Fruit fly (Drosophila melanogaster): Measurements from ENCODE around the gene Tango9.
A peak's percentile ranks its signal among the peaks of the same experiment; 100 is the strongest.

Tango9 gene

DNA sequence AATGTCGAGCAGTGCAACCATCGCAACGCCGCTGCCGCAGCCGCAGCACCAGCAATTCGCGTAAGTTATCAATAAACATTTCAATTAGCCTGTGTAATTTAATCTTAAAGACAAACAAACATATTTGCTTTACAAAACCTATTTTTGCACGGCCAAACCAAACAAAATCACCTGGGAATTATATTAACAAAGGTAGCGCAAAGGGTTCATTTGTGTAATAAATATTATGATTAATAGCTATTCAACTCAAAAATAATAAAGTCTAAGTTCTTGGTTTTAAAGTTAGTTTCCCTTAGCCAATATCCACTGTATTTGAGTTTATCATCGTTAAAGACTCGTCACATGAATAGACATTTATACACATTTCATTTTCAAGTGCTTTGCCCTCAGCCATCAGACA lies 5.5 kb downstream of the Tango9 start:
- no peak for TF ChIP-seq bab1 (GFP tag; optimal IDR thresholded peaks at IDR 0.05)
- no peak for TF ChIP-seq pad (GFP tag; optimal IDR thresholded peaks at IDR 0.05)
- TF ChIP-seq kay (GFP tag; ENCODE audit: borderline replicate concordance): no peak
- peak; percentile 17 for TF ChIP-seq CG14711 (tag; optimal IDR thresholded peaks at IDR 0.05)
- peak; percentile 48 for TF ChIP-seq CG7101 (tag; optimal IDR thresholded peaks at IDR 0.05)
- peak; percentile 3 for TF ChIP-seq CG5204 (GFP tag; optimal IDR thresholded peaks at IDR 0.05)
- no peak for TF ChIP-seq Clk (GFP tag; optimal IDR thresholded peaks at IDR 0.05)
- no peak for TF ChIP-seq ovo (GFP tag; optimal IDR thresholded peaks at IDR 0.05)
- no peak for TF ChIP-seq Crg-1 (GFP tag; optimal IDR thresholded peaks at IDR 0.05)
- TF ChIP-seq tj (GFP tag; optimal IDR thresholded peaks at IDR 0.05): no peak
- TF ChIP-seq Hr96 (GFP tag; optimal IDR thresholded peaks at IDR 0.05): peak; percentile 25
- TF ChIP-seq CG11617 (GFP tag; optimal IDR thresholded peaks at IDR 0.05): peak; percentile 29
- TF ChIP-seq CG12768 (GFP tag; optimal IDR thresholded peaks at IDR 0.05): peak; percentile 8
- peak; percentile 38 for TF ChIP-seq cic (GFP tag; optimal IDR thresholded peaks at IDR 0.05)
- TF ChIP-seq cnc (optimal IDR thresholded peaks at IDR 0.05): no peak
- TF ChIP-seq CG1620 (GFP tag; optimal IDR thresholded peaks at IDR 0.05): no peak
- TF ChIP-seq CG33017 (tag; optimal IDR thresholded peaks at IDR 0.05): peak; percentile 46
- TF ChIP-seq toe (GFP tag; optimal IDR thresholded peaks at IDR 0.05): peak; percentile 6
- peak; percentile 15 for TF ChIP-seq CG7045 (GFP tag; optimal IDR thresholded peaks at IDR 0.05)
- no peak for TF ChIP-seq Mnt (GFP tag; optimal IDR thresholded peaks at IDR 0.05)

DNA sequence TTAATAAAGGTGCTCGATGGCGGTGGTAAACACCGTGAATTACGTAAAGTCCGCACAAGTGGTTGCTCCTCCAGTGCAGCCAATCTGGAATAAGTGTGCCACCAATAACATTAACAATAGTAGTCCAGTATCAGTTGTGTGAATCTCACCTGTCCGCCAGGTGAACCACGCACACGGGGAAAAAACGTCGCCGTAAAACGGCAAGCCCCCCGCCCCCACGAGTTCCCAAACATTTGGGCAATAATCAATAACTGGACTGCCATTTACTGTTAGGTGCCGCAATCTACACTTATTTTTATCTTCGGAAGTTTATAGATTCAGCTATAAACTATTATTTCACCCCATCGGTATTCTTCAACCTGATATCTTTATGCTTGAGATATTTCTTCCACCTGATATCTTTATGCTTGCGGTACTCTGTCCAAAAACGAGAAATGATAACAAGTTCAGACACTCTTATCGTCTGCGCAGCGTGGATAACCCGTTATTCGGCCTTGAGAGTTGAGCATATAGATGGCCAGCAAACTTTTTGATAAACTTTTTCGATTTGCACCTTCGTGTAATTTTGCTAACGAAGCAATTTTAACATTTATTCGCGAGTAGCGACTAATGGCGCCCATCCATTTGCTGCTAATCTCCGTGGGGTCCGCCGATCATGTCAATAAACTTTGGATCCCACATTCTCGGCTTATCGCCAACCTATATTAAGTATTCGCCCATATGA lies 6.5 kb downstream of the Tango9 start:
- TF ChIP-seq CG11617 (GFP tag; optimal IDR thresholded peaks at IDR 0.05): no peak
- TF ChIP-seq kay (GFP tag; ENCODE audit: borderline replicate concordance): no peak
- no peak for TF ChIP-seq CG7101 (tag; optimal IDR thresholded peaks at IDR 0.05)
- no peak for TF ChIP-seq CG33017 (tag; optimal IDR thresholded peaks at IDR 0.05)
- no peak for TF ChIP-seq Hr96 (GFP tag; optimal IDR thresholded peaks at IDR 0.05)
- no peak for TF ChIP-seq pad (GFP tag; optimal IDR thresholded peaks at IDR 0.05)
- TF ChIP-seq CG12768 (GFP tag; optimal IDR thresholded peaks at IDR 0.05): peak; percentile 28
- TF ChIP-seq tj (GFP tag; optimal IDR thresholded peaks at IDR 0.05): peak; percentile 69
- TF ChIP-seq cic (GFP tag; optimal IDR thresholded peaks at IDR 0.05): peak; percentile 52
- TF ChIP-seq ovo (GFP tag; optimal IDR thresholded peaks at IDR 0.05): peak; percentile 83
- no peak for TF ChIP-seq CG1620 (GFP tag; optimal IDR thresholded peaks at IDR 0.05)
- no peak for TF ChIP-seq Crg-1 (GFP tag; optimal IDR thresholded peaks at IDR 0.05)
- no peak for TF ChIP-seq Clk (GFP tag; optimal IDR thresholded peaks at IDR 0.05)
- peak; percentile 8 for TF ChIP-seq Mnt (GFP tag; optimal IDR thresholded peaks at IDR 0.05)
- TF ChIP-seq bab1 (GFP tag; optimal IDR thresholded peaks at IDR 0.05): no peak

DNA sequence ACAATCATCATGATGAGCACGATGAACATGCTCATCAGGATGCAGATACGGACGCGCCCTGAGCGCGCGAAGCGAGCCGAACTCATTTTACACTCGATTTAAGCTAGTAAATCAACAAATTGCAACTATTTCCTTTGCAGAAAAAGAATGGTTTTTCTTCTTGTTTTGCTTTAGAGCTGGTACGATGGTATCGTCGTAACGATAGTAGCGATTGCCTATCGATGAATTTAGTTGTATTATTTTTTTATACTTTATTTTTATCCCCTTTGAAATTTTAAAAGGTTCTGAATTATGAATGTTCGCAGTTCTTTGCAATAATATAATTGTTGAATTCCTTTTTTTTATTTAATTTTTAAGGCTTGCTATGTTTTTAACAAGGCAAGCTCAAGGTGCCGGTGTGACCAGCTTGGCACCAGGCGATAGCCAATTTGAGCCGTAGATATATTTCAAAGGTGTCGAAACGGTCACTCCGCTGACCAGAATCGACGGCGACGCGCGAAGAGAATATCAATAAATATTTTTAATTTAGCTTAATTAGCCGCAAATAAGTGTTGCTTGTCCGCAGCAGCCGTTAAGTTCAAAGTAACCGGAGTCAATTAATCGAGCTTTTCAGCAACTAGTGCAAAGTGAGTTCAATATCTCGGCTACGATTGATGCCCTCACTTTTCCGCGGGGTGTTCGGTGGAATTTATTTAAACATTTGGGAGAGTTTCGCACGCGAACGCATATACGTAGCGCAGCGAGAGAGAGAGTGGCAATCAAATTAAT lies 7.3 kb downstream of the Tango9 start, which contains the start of the genes CG12213 and GC1:
TSS of gene CG12213 (minus strand) at position 430 of the 768 bp plus-strand sequence.
TSS of gene GC1 (plus strand) at position 447 of the 768 bp plus-strand sequence.
- no peak for TF ChIP-seq CG12768 (GFP tag; optimal IDR thresholded peaks at IDR 0.05)
- peak; percentile 39 for TF ChIP-seq CG7101 (tag; optimal IDR thresholded peaks at IDR 0.05)
- peak; percentile 7 for TF ChIP-seq Hr96 (GFP tag; optimal IDR thresholded peaks at IDR 0.05)
- no peak for TF ChIP-seq tj (GFP tag; optimal IDR thresholded peaks at IDR 0.05)
- peak; percentile 24 for TF ChIP-seq Mnt (GFP tag; optimal IDR thresholded peaks at IDR 0.05)
- TF ChIP-seq toe (GFP tag; optimal IDR thresholded peaks at IDR 0.05): peak; percentile 62
- no peak for TF ChIP-seq cic (GFP tag; optimal IDR thresholded peaks at IDR 0.05)
- peak; percentile 30 for TF ChIP-seq CG14711 (tag; optimal IDR thresholded peaks at IDR 0.05)
- peak; percentile 56 for TF ChIP-seq bab1 (GFP tag; optimal IDR thresholded peaks at IDR 0.05)
- TF ChIP-seq CG1620 (GFP tag; optimal IDR thresholded peaks at IDR 0.05): peak; percentile 32
- TF ChIP-seq Crg-1 (GFP tag; optimal IDR thresholded peaks at IDR 0.05): no peak
- peak; percentile 53 for TF ChIP-seq CG5204 (GFP tag; optimal IDR thresholded peaks at IDR 0.05)
- no peak for TF ChIP-seq kay (GFP tag; ENCODE audit: borderline replicate concordance)
- no peak for TF ChIP-seq Clk (GFP tag; optimal IDR thresholded peaks at IDR 0.05)
- TF ChIP-seq CG33017 (tag; optimal IDR thresholded peaks at IDR 0.05): no peak
- TF ChIP-seq CG11617 (GFP tag; optimal IDR thresholded peaks at IDR 0.05): peak; percentile 46
- TF ChIP-seq pad (GFP tag; optimal IDR thresholded peaks at IDR 0.05): no peak
- no peak for TF ChIP-seq cnc (optimal IDR thresholded peaks at IDR 0.05)
- TF ChIP-seq CG7045 (GFP tag; optimal IDR thresholded peaks at IDR 0.05): no peak
- TF ChIP-seq ovo (GFP tag; optimal IDR thresholded peaks at IDR 0.05): no peak

dm6 chr3R:11964000-11964399 lies 10.7 kb downstream of the Tango9 start:
- TF ChIP-seq Crg-1 (GFP tag; optimal IDR thresholded peaks at IDR 0.05): no peak
- no peak for TF ChIP-seq CG33017 (tag; optimal IDR thresholded peaks at IDR 0.05)
- no peak for TF ChIP-seq Clk (GFP tag; optimal IDR thresholded peaks at IDR 0.05)
- no peak for TF ChIP-seq Mnt (GFP tag; optimal IDR thresholded peaks at IDR 0.05)
- no peak for TF ChIP-seq kay (GFP tag; ENCODE audit: borderline replicate concordance)
- no peak for TF ChIP-seq CG12768 (GFP tag; optimal IDR thresholded peaks at IDR 0.05)
- TF ChIP-seq cnc (optimal IDR thresholded peaks at IDR 0.05): no peak
- no peak for TF ChIP-seq tj (GFP tag; optimal IDR thresholded peaks at IDR 0.05)

DNA sequence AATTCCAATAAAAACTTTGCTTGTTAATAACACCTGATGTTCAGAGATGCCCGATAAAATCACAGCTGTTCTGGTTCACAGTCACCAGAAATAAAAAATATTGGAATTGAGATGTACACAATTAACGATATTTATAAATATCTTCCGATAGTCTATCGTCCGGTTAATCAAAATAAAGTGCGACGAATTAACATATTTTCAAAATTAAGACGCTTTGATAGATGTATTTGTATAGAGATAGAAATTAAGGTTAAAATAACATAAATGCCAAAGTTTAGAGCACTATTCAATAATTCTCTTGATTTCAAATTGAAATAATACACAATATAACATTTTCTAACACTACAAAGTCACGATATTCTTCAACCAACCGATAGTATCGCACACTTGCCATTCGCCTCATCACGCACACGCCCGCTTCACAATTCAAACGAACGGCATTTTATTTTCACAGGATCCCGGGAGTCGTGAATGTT lies 11.9 kb downstream of the Tango9 start, which contains the start of the genes CG3281 and aurA:
TSS of gene CG3281 (minus strand) at position 67 of the 476 bp plus-strand sequence.
TSS of gene aurA (plus strand) at position 386 of the 476 bp plus-strand sequence.
- TF ChIP-seq CG14711 (tag; optimal IDR thresholded peaks at IDR 0.05) (peak; percentile 69), CG33017 (tag; optimal IDR thresholded peaks at IDR 0.05) (peak; percentile 48), CG12768 (GFP tag; optimal IDR thresholded peaks at IDR 0.05) (peak; percentile 60), CG11617 (GFP tag; optimal IDR thresholded peaks at IDR 0.05) (peak; percentile 81), CG5204 (GFP tag; optimal IDR thresholded peaks at IDR 0.05) (peak; percentile 90), CG7045 (GFP tag; optimal IDR thresholded peaks at IDR 0.05) (peak; percentile 54), pad (GFP tag; optimal IDR thresholded peaks at IDR 0.05) (peak; percentile 72), toe (GFP tag; optimal IDR thresholded peaks at IDR 0.05) (peak; percentile 94), CG7101 (tag; optimal IDR thresholded peaks at IDR 0.05) (peak; percentile 80), tj (GFP tag; optimal IDR thresholded peaks at IDR 0.05) (peak; percentile 47), CG1620 (GFP tag; optimal IDR thresholded peaks at IDR 0.05) (peak; percentile 93), Hr96 (GFP tag; optimal IDR thresholded peaks at IDR 0.05) (peak; percentile 83), Clk (GFP tag; optimal IDR thresholded peaks at IDR 0.05) (peak; percentile 80), Mnt (GFP tag; optimal IDR thresholded peaks at IDR 0.05) (peak; percentile 58), kay (GFP tag; ENCODE audit: borderline replicate concordance) (no peak), bab1 (GFP tag; optimal IDR thresholded peaks at IDR 0.05) (peak; percentile 91), ovo (GFP tag; optimal IDR thresholded peaks at IDR 0.05) (peak; percentile 86), cic (GFP tag; optimal IDR thresholded peaks at IDR 0.05) (peak; percentile 7), Crg-1 (GFP tag; optimal IDR thresholded peaks at IDR 0.05) (peak; percentile 81), cnc (optimal IDR thresholded peaks at IDR 0.05) (no peak)

Measured in whole organism, adult.